Worm (Caenorhabditis elegans) whole organism, L1 larva: Measurements from ENCODE around the gene Y40C5A.4.

ENCODE experiments used
- dpl-1 ChIP-seq, 3 experiments: fragments of 150-350 bp in 2 of 3; sonication (generic microtip) in 1 of 3; optimal IDR thresholded peaks; 2 replicates each; lab custom pipeline; 2014 to 2017; ENCODE audit warnings: missing biosample characterization in 3 of 3, missing genetic modification characterization in 3 of 3, missing genetic modification reagents in 3 of 3
- jun-1 ChIP-seq: fragments of 150-350 bp; optimal IDR thresholded peaks from 2 replicates; lab custom pipeline; 2014; ENCODE audit warnings: missing biosample characterization, missing genetic modification reagents, missing genetic modification characterization
- lin-15B ChIP-seq: fragments of 150-350 bp; sonication (generic microtip); optimal IDR thresholded peaks from 3 replicates; lab custom pipeline; 2014; ENCODE audit warnings: missing biosample characterization, missing genetic modification characterization
- lir-3 ChIP-seq: sonication (generic microtip); optimal IDR thresholded peaks from 2 replicates; lab custom pipeline; 2016; ENCODE audit warnings: mild to moderate bottlenecking, missing genetic modification characterization, moderate library complexity, missing compliant biosample characterization; ENCODE audit not compliant: poor library complexity
- pag-3 ChIP-seq: sonication (generic microtip); optimal IDR thresholded peaks from 2 replicates; lab custom pipeline; 2017; ENCODE audit warnings: missing genetic modification characterization, mild to moderate bottlenecking, missing compliant biosample characterization, antibody characterized with exemption, borderline replicate concordance; ENCODE audit not compliant: insufficient read depth
- pqm-1 ChIP-seq: sonication (generic microtip); optimal IDR thresholded peaks from 3 replicates; lab custom pipeline; 2017; ENCODE audit warnings: missing biosample characterization, missing genetic modification characterization
- skn-1 ChIP-seq: fragments of 150-350 bp; optimal IDR thresholded peaks from 2 replicates; lab custom pipeline; 2014; ENCODE audit warnings: missing biosample characterization, missing genetic modification characterization
- zag-1 ChIP-seq: fragments of 150-350 bp; optimal IDR thresholded peaks from 2 replicates; lab custom pipeline; 2014; ENCODE audit warnings: missing biosample characterization, missing genetic modification characterization

ce11 chrIV:7310410-7310809, 54.5 kb downstream of the Y40C5A.4 start, which contains the start of gene grl-4:
- TF ChIP-seq pag-3 (tag; lab: Kevin White, UChicago) (no peak), jun-1 (tag; lab: Kevin White, UChicago) (no peak), pqm-1 (tag; lab: Kevin White, UChicago) (no peak), skn-1 (tag; lab: Kevin White, UChicago) (no peak), lin-15B (no peak), dpl-1 (GFP tag; optimal IDR thresholded peaks at IDR 0.05; lab: Kevin White, UChicago) (no peak), zag-1 (tag; lab: Kevin White, UChicago) (no peak), lir-3 (no peak)
